Worm (Caenorhabditis elegans) whole organism, young adult: Measurements from ENCODE around the gene F55C5.10.

ENCODE experiments used
- B0019.2 ChIP-seq: fragments of 200-800 bp; sonication (Bioruptor generic); conservative IDR thresholded peaks from 2 replicates; pipeline ENCODE4 v1.3.6; 2022; ENCODE audit warnings: missing genetic modification reagents, missing genetic modification characterization, missing compliant biosample characterization
- B0035.1 ChIP-seq: sonication (generic microtip); optimal IDR thresholded peaks from 2 replicates; lab custom pipeline; 2016; ENCODE audit warnings: missing genetic modification characterization, mild to moderate bottlenecking, missing compliant biosample characterization, missing genotype, missing genetic modification reagents
- B0261.1 ChIP-seq: sonication (generic microtip); optimal IDR thresholded peaks from 2 replicates; lab custom pipeline; 2016; ENCODE audit warnings: mild to moderate bottlenecking, missing genetic modification characterization, moderate library complexity, missing compliant biosample characterization
- B0336.3 ChIP-seq: fragments of 200-800 bp; sonication (Bioruptor generic); IDR thresholded peaks from 2 replicates; pipeline ENCODE4 v1.3.6; 2022; ENCODE audit warnings: missing genetic modification characterization, missing compliant biosample characterization
- C17E4.6 ChIP-seq: fragments of 200-800 bp; sonication (Bioruptor generic); IDR thresholded peaks from 2 replicates; pipeline ENCODE4 v1.3.6; 2022; ENCODE audit warnings: missing genetic modification reagents, missing genetic modification characterization, missing compliant biosample characterization
- F10E7.11 ChIP-seq: sonication (generic microtip); optimal IDR thresholded peaks from 2 replicates; lab custom pipeline; 2017; ENCODE audit warnings: mild to moderate bottlenecking, missing genetic modification characterization, moderate library complexity, missing compliant biosample characterization
- F33H1.4 ChIP-seq: fragments of 200-800 bp; sonication (Bioruptor generic); IDR thresholded peaks from 2 replicates; pipeline ENCODE4 v1.3.6; 2022; ENCODE audit warnings: missing genetic modification reagents, missing genetic modification characterization, missing compliant biosample characterization
- F49E8.2 ChIP-seq: sonication (generic microtip); optimal IDR thresholded peaks from 3 replicates; lab custom pipeline; 2017; ENCODE audit warnings: missing genetic modification characterization, mild to moderate bottlenecking, missing compliant biosample characterization, antibody characterized with exemption, moderate library complexity; ENCODE audit not compliant: insufficient read depth
- F52B5.7 ChIP-seq: sonication (generic microtip); optimal IDR thresholded peaks from 2 replicates; lab custom pipeline; 2016; ENCODE audit warnings: mild to moderate bottlenecking, missing genetic modification characterization, missing compliant biosample characterization
- F57C9.4 ChIP-seq: sonication (generic microtip); optimal IDR thresholded peaks from 2 replicates; lab custom pipeline; 2017; ENCODE audit warnings: mild to moderate bottlenecking, missing genetic modification characterization, missing compliant biosample characterization
- Y53G8AR.9 ChIP-seq: fragments of 200-800 bp; sonication (Bioruptor generic); conservative IDR thresholded peaks from 2 replicates; pipeline ENCODE4 v1.3.6; 2022; ENCODE audit warnings: missing genetic modification reagents, missing genetic modification characterization, missing compliant biosample characterization
- Y56A3A.18 ChIP-seq: fragments of 200-800 bp; sonication (Bioruptor generic); IDR thresholded peaks from 2 replicates; pipeline ENCODE4 v1.3.6; 2022; ENCODE audit warnings: missing genetic modification reagents, missing genetic modification characterization, missing compliant biosample characterization
- ZK185.1 ChIP-seq: sonication (generic microtip); optimal IDR thresholded peaks from 2 replicates; lab custom pipeline; 2016; ENCODE audit warnings: mild to moderate bottlenecking, missing genetic modification characterization, missing compliant biosample characterization; ENCODE audit not compliant: poor library complexity, severe bottlenecking
- athp-1 ChIP-seq: sonication (generic microtip); optimal IDR thresholded peaks from 2 replicates; lab custom pipeline; 2017; ENCODE audit warnings: mild to moderate bottlenecking, missing genetic modification characterization, missing compliant biosample characterization
- attf-3 ChIP-seq: fragments of 200-800 bp; sonication (Bioruptor generic); conservative IDR thresholded peaks from 2 replicates; pipeline ENCODE4 v1.3.6; 2022; ENCODE audit warnings: missing genetic modification reagents, missing genetic modification characterization, missing compliant biosample characterization
- attf-6 ChIP-seq: fragments of 200-800 bp; sonication (Bioruptor generic); IDR thresholded peaks from 2 replicates; pipeline ENCODE4 v1.3.6; 2022; ENCODE audit warnings: missing genetic modification reagents, missing genetic modification characterization, missing compliant biosample characterization
- cebp-1 ChIP-seq, 2 experiments: fragments of 200-800 bp in 1 of 2; sonication (Bioruptor generic) in 1 of 2; sonication (generic microtip) in 1 of 2; IDR thresholded peaks in 1 of 2; optimal IDR thresholded peaks in 1 of 2; 2 replicates each; pipeline versions ENCODE4 v1.3.6 to Lab custom; 2017 to 2022; ENCODE audit warnings: missing compliant biosample characterization in 2 of 2, missing genetic modification characterization in 2 of 2, mild to moderate bottlenecking in 1 of 2, missing genetic modification reagents in 1 of 2, moderate library complexity in 1 of 2
- cebp-2 ChIP-seq: fragments of 200-800 bp; sonication (Bioruptor generic); IDR thresholded peaks from 2 replicates; pipeline ENCODE4 v1.3.6; 2022; ENCODE audit warnings: missing genetic modification characterization, missing compliant biosample characterization
- ceh-79 ChIP-seq: sonication (generic microtip); optimal IDR thresholded peaks from 2 replicates; lab custom pipeline; 2017; ENCODE audit warnings: mild to moderate bottlenecking, missing genetic modification characterization, missing compliant biosample characterization
- ceh-91 ChIP-seq: fragments of 200-800 bp; sonication (Bioruptor generic); IDR thresholded peaks from 2 replicates; pipeline ENCODE4 v1.3.6; 2022; ENCODE audit warnings: missing genetic modification reagents, missing genetic modification characterization, missing compliant biosample characterization
- chd-7 ChIP-seq: sonication (generic microtip); optimal IDR thresholded peaks from 2 replicates; lab custom pipeline; 2016; ENCODE audit warnings: mild to moderate bottlenecking, missing genetic modification characterization, moderate library complexity, missing compliant biosample characterization
- dpl-1 ChIP-seq: fragments of 150-350 bp; optimal IDR thresholded peaks from 2 replicates; lab custom pipeline; 2014; ENCODE audit warnings: missing biosample characterization, missing genetic modification reagents, missing genetic modification characterization
- efl-1 ChIP-seq: fragments of 150-350 bp; optimal IDR thresholded peaks from 2 replicates; lab custom pipeline; 2014; ENCODE audit warnings: missing biosample characterization, missing genetic modification reagents, missing genetic modification characterization
- ekl-4 ChIP-seq: fragments of 200-800 bp; sonication (Bioruptor generic); IDR thresholded peaks from 2 replicates; pipeline ENCODE4 v1.3.6; 2022; ENCODE audit warnings: missing genetic modification reagents, missing genetic modification characterization, missing compliant biosample characterization
- let-607 ChIP-seq, 2 experiments: fragments of 200-800 bp in 1 of 2; sonication (Bioruptor generic) in 1 of 2; sonication (generic microtip) in 1 of 2; optimal IDR thresholded peaks; 2 replicates each; lab custom pipeline; 2016 to 2018; ENCODE audit warnings: mild to moderate bottlenecking in 2 of 2, missing compliant biosample characterization in 2 of 2, missing genetic modification characterization in 2 of 2, moderate library complexity in 2 of 2, missing genotype in 1 of 2
- lin-35 ChIP-seq, 3 experiments: fragments of 150-350 bp in 2 of 3; sonication (generic microtip) in 1 of 3; optimal IDR thresholded peaks; 2 replicates each; lab custom pipeline; 2014 to 2018; ENCODE audit warnings: missing biosample characterization in 3 of 3, missing genetic modification characterization in 3 of 3, missing genetic modification reagents in 3 of 3
- lin-40 ChIP-seq: sonication (generic microtip); optimal IDR thresholded peaks from 2 replicates; lab custom pipeline; 2016; ENCODE audit warnings: missing genetic modification characterization, mild to moderate bottlenecking, missing compliant biosample characterization, missing genotype, missing genetic modification reagents
- lin-54 ChIP-seq: fragments of 200-800 bp; sonication (Bioruptor generic); optimal IDR thresholded peaks from 2 replicates; lab custom pipeline; 2018; ENCODE audit warnings: mild to moderate bottlenecking, missing genetic modification characterization, missing compliant biosample characterization
- lir-1 ChIP-seq: fragments of 200-800 bp; sonication (Bioruptor generic); conservative IDR thresholded peaks from 2 replicates; pipeline ENCODE4 v1.3.6; 2022; ENCODE audit warnings: missing genetic modification reagents, missing genetic modification characterization, missing compliant biosample characterization
- lsy-27 ChIP-seq: sonication (generic microtip); optimal IDR thresholded peaks from 2 replicates; lab custom pipeline; 2017; ENCODE audit warnings: missing genetic modification characterization, mild to moderate bottlenecking, missing compliant biosample characterization, antibody characterized with exemption, missing genotype, borderline replicate concordance; ENCODE audit not compliant: insufficient read depth
- mel-28 ChIP-seq: sonication (generic microtip); optimal IDR thresholded peaks from 2 replicates; lab custom pipeline; 2016; ENCODE audit warnings: borderline replicate concordance, mild to moderate bottlenecking, missing genetic modification characterization, missing compliant biosample characterization
- rcor-1 ChIP-seq: fragments of 200-800 bp; sonication (Bioruptor generic); IDR thresholded peaks from 2 replicates; pipeline ENCODE4 v1.3.6; 2022; ENCODE audit warnings: missing genetic modification reagents, missing genetic modification characterization, missing compliant biosample characterization
- repo-1 ChIP-seq: sonication (generic microtip); optimal IDR thresholded peaks from 2 replicates; lab custom pipeline; 2017; ENCODE audit warnings: mild to moderate bottlenecking, missing genetic modification characterization, missing compliant biosample characterization
- sea-2 ChIP-seq: fragments of 200-800 bp; sonication (Bioruptor generic); IDR thresholded peaks from 2 replicates; pipeline ENCODE4 v1.3.6; 2022; ENCODE audit warnings: missing genetic modification characterization, missing compliant biosample characterization
- snpc-1.1 ChIP-seq: sonication (generic microtip); optimal IDR thresholded peaks from 2 replicates; lab custom pipeline; 2017; ENCODE audit warnings: missing genetic modification characterization, mild to moderate bottlenecking, missing compliant biosample characterization, antibody characterized with exemption, moderate library complexity, missing genotype, missing genetic modification reagents; ENCODE audit not compliant: insufficient read depth
- snpc-1.3 ChIP-seq: sonication (generic microtip); optimal IDR thresholded peaks from 2 replicates; lab custom pipeline; 2017; ENCODE audit warnings: missing genetic modification characterization, mild to moderate bottlenecking, missing compliant biosample characterization, antibody characterized with exemption, moderate library complexity, missing genotype, missing genetic modification reagents; ENCODE audit not compliant: insufficient read depth
- snpc-3.4 ChIP-seq: sonication (generic microtip); optimal IDR thresholded peaks from 2 replicates; lab custom pipeline; 2017; ENCODE audit warnings: missing genetic modification characterization, mild to moderate bottlenecking, missing compliant biosample characterization, antibody characterized with exemption, moderate library complexity, missing genotype, missing genetic modification reagents
- tbp1 ChIP-seq: fragments of 200-800 bp; sonication (Bioruptor generic); optimal IDR thresholded peaks from 2 replicates; lab custom pipeline; 2018; ENCODE audit warnings: mild to moderate bottlenecking, missing genetic modification characterization, missing compliant biosample characterization
- unc-62 ChIP-seq: fragments of 150-350 bp; optimal IDR thresholded peaks from 2 replicates; lab custom pipeline; 2014; ENCODE audit warnings: missing biosample characterization, missing genetic modification reagents, missing genetic modification characterization
- xnd-1 ChIP-seq: sonication (generic microtip); optimal IDR thresholded peaks from 2 replicates; lab custom pipeline; 2016; ENCODE audit warnings: missing genotype, missing genetic modification reagents, missing genetic modification characterization, missing compliant biosample characterization
- ztf-18 ChIP-seq: sonication (generic microtip); optimal IDR thresholded peaks from 2 replicates; lab custom pipeline; 2016; ENCODE audit warnings: missing genotype, mild to moderate bottlenecking, missing genetic modification characterization, missing compliant biosample characterization
- ztf-25 ChIP-seq: fragments of 200-800 bp; sonication (Bioruptor generic); IDR thresholded peaks from 2 replicates; pipeline ENCODE4 v1.3.6; 2022; ENCODE audit warnings: missing genetic modification reagents, missing genetic modification characterization, missing compliant biosample characterization
- ztf-3 ChIP-seq: fragments of 200-800 bp; sonication (Bioruptor generic); optimal IDR thresholded peaks from 2 replicates; lab custom pipeline; 2018; ENCODE audit warnings: mild to moderate bottlenecking, missing genetic modification characterization, missing compliant biosample characterization

Gene F55C5.10

DNA sequence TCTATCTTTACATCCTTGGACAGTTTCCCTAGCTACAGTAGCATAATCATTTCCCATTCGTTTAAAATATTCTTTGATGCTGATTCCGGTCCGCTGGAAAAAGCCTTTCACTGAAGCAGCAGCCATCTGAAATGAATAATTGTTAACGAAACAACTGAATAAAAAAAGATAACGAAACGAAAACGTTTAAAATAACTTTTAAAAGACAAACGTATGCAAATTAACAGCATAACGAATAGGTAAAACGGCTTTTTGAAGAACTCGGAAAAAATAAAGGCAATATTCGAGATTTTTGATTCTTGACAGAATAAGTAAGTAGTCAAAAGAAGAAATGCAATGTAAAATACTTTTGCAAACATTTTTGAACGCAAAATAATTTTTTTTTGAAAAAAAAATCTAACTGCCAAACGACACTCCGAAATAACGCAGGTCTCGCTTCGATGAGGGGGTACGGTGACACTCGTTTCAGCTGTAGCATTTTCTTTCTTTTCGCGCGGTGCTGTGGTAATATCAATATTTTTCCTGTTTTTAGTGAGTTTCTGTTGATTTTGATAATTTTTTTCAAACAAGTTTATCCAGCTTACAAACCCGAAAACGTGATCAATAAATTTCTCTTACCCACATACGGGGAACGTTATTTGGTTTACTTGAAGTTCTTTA, 34.7 kb downstream of the F55C5.10 start, which contains the start of the genes R04F11.5 and R04F11.2 (continued):
- TF ChIP-seq mel-28 (tag; lab: Kevin White, UChicago) = no peak
- peak; percentile 83 for TF ChIP-seq ztf-18 (tag; lab: Kevin White, UChicago)
- TF ChIP-seq lin-35 (GFP tag; optimal IDR thresholded peaks at IDR 0.05; lab: Kevin White, UChicago) = peak; percentile 10 to 81 (median 15)
- peak; percentile 81 for TF ChIP-seq ceh-91 (GFP tag; lab: Robert Waterston, UW)
- TF ChIP-seq B0035.1 (tag; lab: Kevin White, UChicago) = no peak
- peak; percentile 77 for TF ChIP-seq lin-54 (GFP tag; lab: Kevin White, UChicago)
- TF ChIP-seq ZK185.1 (tag; lab: Kevin White, UChicago) = peak; percentile 44
- no peak for TF ChIP-seq ekl-4
- peak; percentile 40 for TF ChIP-seq xnd-1
- TF ChIP-seq rcor-1 = peak; percentile 20; the same call in 1 of the 2 replicates
- no peak for TF ChIP-seq attf-6 (GFP tag; lab: Robert Waterston, UW)
- TF ChIP-seq sea-2 (GFP tag; lab: Robert Waterston, UW) = no peak
- no peak for TF ChIP-seq athp-1
- no peak for TF ChIP-seq lir-1 (GFP tag; lab: Robert Waterston, UW)
- TF ChIP-seq snpc-3.4 = peak; percentile 67
- TF ChIP-seq F52B5.7 = no peak
- TF ChIP-seq snpc-1.3 (tag; lab: Kevin White, UChicago) = peak; percentile 83
- TF ChIP-seq efl-1 = peak; percentile 82
- TF ChIP-seq F57C9.4 = no peak
- TF ChIP-seq lsy-27 (tag; lab: Kevin White, UChicago) = peak; percentile 32
- TF ChIP-seq ceh-79 (tag; lab: Kevin White, UChicago) = no peak
- peak; percentile 60 for TF ChIP-seq tbp1 (GFP tag; lab: Kevin White, UChicago)
- TF ChIP-seq dpl-1 (GFP tag; lab: Kevin White, UChicago) = peak; percentile 72
- TF ChIP-seq snpc-1.1 (tag; lab: Kevin White, UChicago) = peak; percentile 9
- TF ChIP-seq F33H1.4 (GFP tag; lab: Robert Waterston, UW) = peak; percentile 94
- TF ChIP-seq C17E4.6 (GFP tag; lab: Robert Waterston, UW) = no peak

DNA sequence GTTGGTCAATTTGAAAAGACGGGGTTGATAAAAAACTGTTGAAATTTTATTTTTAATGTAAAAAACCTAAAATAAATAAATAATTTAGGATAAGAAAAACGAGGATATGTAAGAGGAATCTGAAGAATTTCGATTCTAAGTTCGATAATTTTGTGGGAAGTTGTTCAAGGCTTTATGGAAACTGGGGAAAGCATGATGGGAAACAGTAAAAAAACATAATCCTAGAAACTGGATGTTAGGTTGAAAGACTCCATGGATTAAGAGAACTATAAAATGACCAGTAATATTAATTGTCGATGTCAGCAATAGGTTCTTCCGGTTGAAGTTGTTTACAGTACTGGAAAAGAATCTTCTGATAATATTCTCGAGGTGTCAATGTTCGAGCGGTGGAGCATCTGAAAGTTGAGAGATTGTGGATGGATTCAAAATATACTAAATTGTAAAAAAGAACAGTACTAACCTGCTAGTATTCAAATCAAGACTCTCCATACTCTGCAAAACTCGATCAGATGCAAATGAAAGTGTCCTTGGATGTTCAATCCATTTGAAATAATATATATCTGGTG, 37.1 kb downstream of the F55C5.10 start:
- TF ChIP-seq chd-7 (peak; percentile 15), B0019.2 (no peak), ztf-25 (GFP tag; lab: Robert Waterston, UW) (no peak), cebp-1 (GFP tag; IDR thresholded peaks at IDR 0.05; lab: Robert Waterston, UW) (no peak), cebp-1 (tag; optimal IDR thresholded peaks at IDR 0.05; lab: Kevin White, UChicago) (peak; percentile 21), ztf-3 (GFP tag; lab: Kevin White, UChicago) (peak; percentile 37), Y56A3A.18 (GFP tag; lab: Robert Waterston, UW) (0 out of 2 replicates have a peak, but pooled peaks have one; percentile 15), unc-62 (GFP tag; lab: Kevin White, UChicago) (no peak), F52B5.7 (peak; percentile 20), attf-3 (0 out of 2 replicates have a peak, but pooled peaks have one; percentile 17), lin-40 (tag; lab: Kevin White, UChicago) (no peak), repo-1 (tag; lab: Kevin White, UChicago) (peak; percentile 25), Y53G8AR.9 (GFP tag; lab: Robert Waterston, UW) (peak; percentile 20; the same call in 1 of the 2 replicates), efl-1 (no peak), let-607 (tag; optimal IDR thresholded peaks at IDR 0.05; lab: Kevin White, UChicago) (no peak), F57C9.4 (no peak), snpc-3.4 (peak; percentile 37), snpc-1.3 (tag; lab: Kevin White, UChicago) (peak; percentile 9), F10E7.11 (tag; lab: Kevin White, UChicago) (peak; percentile 42), cebp-2 (no peak), F49E8.2 (peak; percentile 8), B0261.1 (tag; lab: Kevin White, UChicago) (peak; percentile 7), B0336.3 (peak; percentile 16; the same call in 1 of the 2 replicates)
